Worm (Caenorhabditis elegans) whole organism, L4/young adult: ENCODE results near the gene pygl-1.

Source experiments
- W03F9.2 ChIP-seq: fragments of 150-350 bp; optimal IDR thresholded peaks from 2 replicates; lab custom pipeline; 2014; ENCODE audit warnings: missing biosample characterization, missing genetic modification characterization
- dao-5 ChIP-seq: sonication (generic microtip); optimal IDR thresholded peaks from 2 replicates; lab custom pipeline; 2016; ENCODE audit warnings: missing genotype, missing genetic modification characterization, moderate library complexity, missing compliant biosample characterization
- him-1 ChIP-seq: sonication (generic microtip); optimal IDR thresholded peaks from 2 replicates; lab custom pipeline; 2016; ENCODE audit warnings: missing genotype, missing genetic modification reagents, missing genetic modification characterization, missing compliant biosample characterization

DNA sequence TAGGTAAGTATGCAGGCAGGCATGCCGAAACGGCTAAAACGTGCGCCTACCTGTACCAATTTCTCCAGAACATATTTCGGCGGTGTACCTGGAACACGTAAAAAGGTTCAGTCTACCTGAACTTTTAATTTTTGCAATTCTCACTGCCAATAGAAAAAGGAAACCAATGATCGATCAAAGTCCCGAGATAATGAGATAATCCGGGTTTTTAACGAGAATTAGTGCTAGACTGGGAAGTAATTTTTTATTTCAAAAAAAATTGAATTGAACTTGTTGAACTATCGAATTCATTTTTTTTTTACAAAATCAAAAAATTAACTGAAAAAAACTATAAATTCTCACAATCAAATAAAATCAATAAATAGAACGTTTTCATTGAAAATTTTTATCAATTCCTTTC lies 21.7 kb downstream of the pygl-1 start, which contains the start of gene T22F3.7:
- TF ChIP-seq dao-5 (tag; lab: Kevin White, UChicago) (no peak), him-1 (tag; lab: Kevin White, UChicago) (no peak), W03F9.2 (tag; lab: Kevin White, UChicago) (no peak)
